Worm (Caenorhabditis elegans): ENCODE measurements around the gene oac-8.

The oac-8 gene

DNA sequence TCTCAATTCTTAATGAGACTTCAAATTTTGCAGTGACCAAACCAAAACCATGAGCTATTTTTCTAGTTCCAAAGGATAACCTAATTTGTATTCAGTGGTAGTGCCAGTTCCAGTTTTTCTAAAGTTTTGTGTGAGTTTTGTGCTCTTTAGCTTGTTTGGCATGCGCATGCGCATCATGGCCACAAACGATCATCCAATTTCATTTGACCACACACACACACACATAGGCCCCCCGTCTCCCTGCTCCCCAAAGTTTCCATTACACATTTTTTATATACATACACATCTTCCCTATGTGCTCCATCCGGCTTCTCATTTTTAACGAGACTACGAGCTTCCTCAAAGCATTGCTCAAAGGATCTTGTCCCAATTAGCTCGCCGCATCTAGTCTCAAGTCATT, 9.9 kb upstream of the oac-8 start:
- TF ChIP-seq dao-5 (tag; optimal IDR thresholded peaks at IDR 0.05) (no peak), him-1 (tag; optimal IDR thresholded peaks at IDR 0.05) (no peak), W03F9.2 (tag; optimal IDR thresholded peaks at IDR 0.05) (no peak)

- TF ChIP-seq W03F9.2 (tag; optimal IDR thresholded peaks at IDR 0.05) (no peak), dao-5 (tag; optimal IDR thresholded peaks at IDR 0.05) (no peak), him-1 (tag; optimal IDR thresholded peaks at IDR 0.05) (no peak)
Measured at ce11 chrIV:10576050-10576449, 8.3 kb upstream of the oac-8 start, which contains the start of gene efn-2. Gene efn-2, plus strand, starts transcription at chrIV:10576350.

DNA sequence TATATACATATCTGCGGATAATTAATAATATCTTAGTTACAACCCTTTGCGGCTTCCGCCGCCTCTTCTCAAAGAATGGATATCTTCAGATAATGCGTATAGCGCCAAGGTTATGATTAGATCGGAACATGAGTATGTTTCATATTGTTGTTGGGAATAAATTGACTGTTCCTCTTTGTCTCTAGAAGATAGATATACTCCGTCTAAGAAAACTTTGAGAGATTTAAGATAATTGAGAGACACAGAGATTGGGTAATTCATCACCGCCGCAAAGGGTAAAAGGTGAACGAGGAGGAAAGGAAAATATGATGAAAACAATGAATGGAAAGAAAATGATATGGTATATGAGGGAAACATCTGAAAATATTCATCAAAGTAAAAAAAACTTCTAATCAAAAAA, 7.7 kb upstream of the oac-8 start:
- no peak for TF ChIP-seq W03F9.2 (tag; optimal IDR thresholded peaks at IDR 0.05)
- TF ChIP-seq dao-5 (tag; optimal IDR thresholded peaks at IDR 0.05) = no peak
- TF ChIP-seq him-1 (tag; optimal IDR thresholded peaks at IDR 0.05) = no peak

DNA sequence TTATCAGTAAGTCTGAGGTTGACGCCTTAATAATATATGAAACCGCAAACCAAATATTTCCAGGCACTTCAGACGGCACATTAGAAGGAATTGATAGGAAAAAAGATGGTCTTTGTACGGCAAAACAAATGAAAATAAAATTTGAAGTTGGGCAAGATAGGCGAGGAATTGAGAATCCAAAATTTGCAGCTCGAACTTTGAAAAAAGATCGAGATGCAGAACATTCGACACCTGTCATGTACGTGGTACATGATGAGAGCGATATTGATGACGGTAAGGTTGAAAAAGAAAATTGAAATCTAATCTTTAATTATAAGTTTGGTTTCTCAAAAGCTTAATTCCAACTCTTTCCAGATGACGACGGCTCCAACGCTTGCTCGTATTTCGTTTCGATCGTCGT, 6.7 kb upstream of the oac-8 start:
- no peak for TF ChIP-seq him-1 (tag; optimal IDR thresholded peaks at IDR 0.05)
- TF ChIP-seq dao-5 (tag; optimal IDR thresholded peaks at IDR 0.05) = no peak
- TF ChIP-seq W03F9.2 (tag; optimal IDR thresholded peaks at IDR 0.05) = no peak

DNA sequence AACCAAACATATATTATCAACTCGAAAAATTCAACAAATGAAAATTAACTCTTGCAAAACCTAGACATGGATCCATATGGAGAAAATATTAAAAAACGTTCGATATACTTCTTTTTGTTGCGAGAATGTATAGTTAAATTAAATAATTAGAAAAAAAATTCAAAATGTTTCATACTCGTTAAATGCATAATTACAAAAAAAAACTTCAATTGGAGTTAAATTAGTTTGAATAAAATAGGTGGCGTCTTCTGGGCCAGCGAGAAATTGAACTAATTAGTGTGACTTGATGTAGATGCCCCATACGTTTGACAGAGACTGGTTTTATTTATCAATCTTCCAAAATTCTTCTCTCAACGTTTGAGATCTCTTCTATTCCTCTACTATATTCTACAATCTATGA, 6.0 kb upstream of the oac-8 start, which contains the start of gene lgc-43:
Gene lgc-43, plus strand, starts transcription at position 301 of the 400 bp plus-strand sequence.
- no peak for TF ChIP-seq him-1 (tag; optimal IDR thresholded peaks at IDR 0.05)
- no peak for TF ChIP-seq dao-5 (tag; optimal IDR thresholded peaks at IDR 0.05)
- no peak for TF ChIP-seq W03F9.2 (tag; optimal IDR thresholded peaks at IDR 0.05)

DNA sequence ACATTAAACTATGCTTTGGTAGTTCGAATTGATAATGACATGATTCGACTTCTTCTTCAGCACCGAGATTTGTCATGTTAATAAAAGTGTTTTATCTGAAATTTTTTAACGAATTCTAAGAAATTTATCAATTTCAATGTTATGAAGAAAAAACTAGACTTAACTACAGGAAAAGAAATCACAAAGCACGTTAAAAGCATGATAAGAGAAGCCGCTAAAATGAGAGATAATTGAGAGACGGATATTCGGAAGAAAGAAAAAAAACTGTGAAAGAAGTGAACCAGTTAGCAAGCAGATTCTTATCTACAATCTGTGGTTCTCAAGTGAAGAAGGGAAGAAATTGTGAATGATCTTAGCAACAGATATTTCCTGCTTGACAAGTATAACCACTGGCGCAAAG, 4.7 kb downstream of the oac-8 start, which contains the start of gene C43F9.4:
Gene C43F9.4, minus strand, starts transcription at position 101 of the 400 bp plus-strand sequence.
- TF ChIP-seq dao-5 (tag; optimal IDR thresholded peaks at IDR 0.05) (no peak), him-1 (tag; optimal IDR thresholded peaks at IDR 0.05) (no peak), W03F9.2 (tag; optimal IDR thresholded peaks at IDR 0.05) (no peak)

ce11 chrIV:10590649-10591048, 6.3 kb downstream of the oac-8 start, which contains the start of the genes C43F9.5 and nkb-2:
Gene C43F9.5, minus strand, starts transcription at chrIV:10590749.
Gene nkb-2, plus strand, starts transcription at chrIV:10590925.
- no peak for TF ChIP-seq dao-5 (tag; optimal IDR thresholded peaks at IDR 0.05)
- no peak for TF ChIP-seq W03F9.2 (tag; optimal IDR thresholded peaks at IDR 0.05)
- TF ChIP-seq him-1 (tag; optimal IDR thresholded peaks at IDR 0.05) = no peak

DNA sequence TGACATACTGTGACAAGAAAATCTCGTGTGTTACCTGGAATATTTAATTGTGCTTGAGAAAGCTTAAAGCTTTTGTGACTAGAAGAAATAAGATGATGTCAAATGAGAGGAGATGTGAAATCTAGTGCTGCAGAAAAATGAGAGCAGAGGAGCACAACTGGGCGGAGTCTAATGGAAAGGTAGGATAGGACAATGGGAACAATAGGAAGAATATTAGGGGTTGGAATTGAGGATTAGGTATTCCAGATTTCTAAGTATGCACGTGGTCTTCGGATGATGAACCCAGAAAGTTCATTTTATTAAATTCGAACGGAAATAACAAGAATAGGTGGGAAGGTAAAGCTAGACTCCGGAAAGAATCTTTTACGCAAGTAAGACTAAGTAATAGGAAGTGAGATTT, 9.2 kb downstream of the oac-8 start, which contains the start of gene C43F9.7:
Gene C43F9.7, minus strand, starts transcription at position 101 of the 400 bp plus-strand sequence.
- TF ChIP-seq W03F9.2 (tag; optimal IDR thresholded peaks at IDR 0.05) (no peak), dao-5 (tag; optimal IDR thresholded peaks at IDR 0.05) (no peak), him-1 (tag; optimal IDR thresholded peaks at IDR 0.05) (no peak)

DNA sequence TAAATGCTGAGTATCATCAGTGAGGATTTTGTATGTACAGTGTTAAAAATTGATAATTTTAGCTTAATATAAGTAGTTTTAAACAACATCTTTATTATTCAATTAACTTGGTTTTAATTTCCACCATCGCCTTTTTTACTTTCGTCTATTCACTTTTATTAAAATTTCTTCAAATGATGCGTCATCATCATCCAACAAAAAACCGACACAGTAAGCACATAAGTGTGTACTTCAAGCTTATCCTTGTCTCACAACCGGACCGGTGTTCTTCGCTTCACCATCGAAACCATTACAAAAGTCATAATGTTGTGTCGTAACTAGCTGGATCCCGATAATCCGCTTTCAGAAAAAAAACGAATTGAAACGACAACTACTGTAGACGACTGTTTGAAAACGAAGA, 12.2 kb downstream of the oac-8 start, which contains the start of gene C43F9.11:
Gene C43F9.11, plus strand, starts transcription at position 301 of the 400 bp plus-strand sequence.
- TF ChIP-seq W03F9.2 (tag; optimal IDR thresholded peaks at IDR 0.05) (no peak), him-1 (tag; optimal IDR thresholded peaks at IDR 0.05) (no peak), dao-5 (tag; optimal IDR thresholded peaks at IDR 0.05) (no peak)

DNA sequence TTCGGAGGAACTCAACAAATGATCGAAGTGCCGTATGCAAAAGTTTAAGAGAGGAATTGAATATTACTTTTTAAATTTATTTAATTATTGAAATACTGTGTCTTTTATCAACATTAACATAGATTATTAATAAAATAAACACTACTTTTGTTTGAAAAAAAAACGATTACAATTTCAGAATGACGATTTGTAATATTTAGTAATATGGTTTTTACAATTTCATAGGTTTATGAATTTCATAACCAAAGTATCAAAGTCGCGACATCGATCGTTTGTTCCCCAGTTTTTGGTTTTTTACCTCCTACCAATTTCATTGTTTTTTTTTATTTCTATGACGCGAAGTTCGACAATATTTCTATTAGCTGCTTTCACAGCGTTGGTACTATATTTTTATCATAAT, 15.6 kb downstream of the oac-8 start, which contains the start of gene R09H10.1:
Gene R09H10.1, plus strand, starts transcription at position 301 of the 400 bp plus-strand sequence.
- TF ChIP-seq W03F9.2 (tag; optimal IDR thresholded peaks at IDR 0.05) (no peak), him-1 (tag; optimal IDR thresholded peaks at IDR 0.05) (no peak), dao-5 (tag; optimal IDR thresholded peaks at IDR 0.05) (no peak)

DNA sequence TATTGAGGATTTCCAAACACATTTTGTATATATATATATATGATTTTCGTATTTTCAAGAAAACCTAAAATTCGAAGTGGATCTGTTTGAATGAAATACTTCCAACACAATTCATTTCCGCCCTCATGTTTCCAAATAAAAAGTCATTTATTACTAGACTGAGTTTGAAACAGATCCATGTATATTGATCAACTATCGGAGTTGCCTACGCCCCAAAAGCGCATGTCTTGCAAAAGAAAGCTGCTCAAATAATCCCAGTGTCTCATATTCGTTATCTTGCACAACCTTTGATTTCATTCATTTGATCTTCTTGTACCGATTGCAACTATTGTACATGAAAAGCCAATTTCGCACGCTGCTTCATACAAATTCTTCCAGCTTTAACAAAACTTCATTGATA, 18.3 kb downstream of the oac-8 start, which contains the start of gene R09H10.2:
Gene R09H10.2, plus strand, starts transcription at position 301 of the 400 bp plus-strand sequence.
- no peak for TF ChIP-seq him-1 (tag; optimal IDR thresholded peaks at IDR 0.05)
- no peak for TF ChIP-seq dao-5 (tag; optimal IDR thresholded peaks at IDR 0.05)
- no peak for TF ChIP-seq W03F9.2 (tag; optimal IDR thresholded peaks at IDR 0.05)

DNA sequence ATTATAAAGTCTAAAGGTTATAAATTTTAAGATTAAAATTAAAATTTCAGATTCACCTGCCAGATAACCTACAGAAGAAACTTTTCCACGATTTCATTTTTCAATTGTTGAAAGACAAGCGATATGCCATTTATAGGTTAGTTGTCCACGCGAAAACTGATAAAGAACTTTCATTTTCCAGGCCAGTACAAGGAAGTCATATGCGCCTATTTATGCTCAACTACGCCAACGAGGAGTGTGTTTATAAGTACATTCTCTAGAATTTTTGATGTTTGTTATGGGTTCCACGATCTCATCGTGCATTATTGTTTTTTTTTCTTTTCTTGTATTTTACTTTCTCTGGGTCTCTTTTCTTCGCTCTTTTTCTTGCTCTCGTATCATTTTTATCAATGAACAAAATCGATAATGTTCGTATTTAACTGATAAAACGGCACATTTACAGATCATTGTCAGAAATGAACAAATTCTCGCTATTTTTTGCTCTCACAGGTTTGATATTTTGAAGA, 22.3 kb downstream of the oac-8 start, which contains the start of gene R09H10.3:
Gene R09H10.3, plus strand, starts transcription at position 456 of the 506 bp plus-strand sequence.
- TF ChIP-seq W03F9.2 (tag; optimal IDR thresholded peaks at IDR 0.05) = no peak
- TF ChIP-seq dao-5 (tag; optimal IDR thresholded peaks at IDR 0.05) = no peak
- no peak for TF ChIP-seq him-1 (tag; optimal IDR thresholded peaks at IDR 0.05)

ce11 chrIV:10608275-10608674, 23.9 kb downstream of the oac-8 start, which contains the start of gene R09H10.6:
Gene R09H10.6, plus strand, starts transcription at chrIV:10608575.
- TF ChIP-seq dao-5 (tag; optimal IDR thresholded peaks at IDR 0.05) = no peak
- no peak for TF ChIP-seq W03F9.2 (tag; optimal IDR thresholded peaks at IDR 0.05)
- no peak for TF ChIP-seq him-1 (tag; optimal IDR thresholded peaks at IDR 0.05)

ce11 chrIV:10609920-10610319, 25.6 kb downstream of the oac-8 start:
- TF ChIP-seq W03F9.2 (tag; optimal IDR thresholded peaks at IDR 0.05) (no peak), him-1 (tag; optimal IDR thresholded peaks at IDR 0.05) (no peak), dao-5 (tag; optimal IDR thresholded peaks at IDR 0.05) (no peak)
